Worm (Caenorhabditis elegans) whole organism, midembryonic: Measurements from ENCODE around the gene gst-5.
"Not testable (repeated sequence)": the region's sequence is repeated elsewhere in the genome, so short reads cannot be mapped to it uniquely, and the experiment has no call there.

Experiments used
- T22C8.4 ChIP-seq: fragments of 200-800 bp; sonication (Bioruptor generic); IDR thresholded peaks from 2 replicates; pipeline ENCODE4 v1.3.6; 2022; ENCODE audit warnings: missing genetic modification characterization, missing compliant biosample characterization
- cog-1 ChIP-seq: sonication (generic microtip); optimal IDR thresholded peaks from 2 replicates; lab custom pipeline; 2016; ENCODE audit warnings: missing genetic modification characterization, missing compliant biosample characterization
- flt-1 ChIP-seq: fragments of 200-800 bp; sonication (Bioruptor generic); IDR thresholded peaks from 2 replicates; pipeline ENCODE4 v1.3.6; 2022; ENCODE audit warnings: missing genetic modification characterization, missing compliant biosample characterization
- klf-2 ChIP-seq: fragments of 200-800 bp; sonication (Bioruptor generic); conservative IDR thresholded peaks from 2 replicates; pipeline ENCODE4 v1.3.6; 2022; ENCODE audit warnings: missing genetic modification reagents, missing genetic modification characterization, missing compliant biosample characterization
- med-1 ChIP-seq: sonication (generic microtip); optimal IDR thresholded peaks from 2 replicates; lab custom pipeline; 2017; ENCODE audit warnings: missing genetic modification characterization, mild to moderate bottlenecking, missing compliant biosample characterization, antibody characterized with exemption, missing genetic modification reagents; ENCODE audit not compliant: insufficient read depth
- ref-1 ChIP-seq: fragments of 200-800 bp; sonication (Bioruptor generic); conservative IDR thresholded peaks from 2 replicates; pipeline ENCODE4 v1.3.6; 2022; ENCODE audit warnings: missing genetic modification reagents, missing genetic modification characterization, missing compliant biosample characterization
- tab-1 ChIP-seq: fragments of 200-800 bp; sonication (Bioruptor generic); IDR thresholded peaks from 2 replicates; pipeline ENCODE4 v1.3.6; 2022; ENCODE audit warnings: missing genetic modification characterization, missing compliant biosample characterization
- ztf-23 ChIP-seq: fragments of 200-800 bp; sonication (Bioruptor generic); IDR thresholded peaks from 2 replicates; pipeline ENCODE4 v1.3.6; 2022; ENCODE audit warnings: missing genetic modification reagents, missing genetic modification characterization, missing compliant biosample characterization
- ztf-29 ChIP-seq: fragments of 200-800 bp; sonication (Bioruptor generic); IDR thresholded peaks from 2 replicates; pipeline ENCODE4 v1.3.6; 2022; ENCODE audit warnings: missing genetic modification reagents, missing genetic modification characterization, missing compliant biosample characterization

The gst-5 gene

DNA sequence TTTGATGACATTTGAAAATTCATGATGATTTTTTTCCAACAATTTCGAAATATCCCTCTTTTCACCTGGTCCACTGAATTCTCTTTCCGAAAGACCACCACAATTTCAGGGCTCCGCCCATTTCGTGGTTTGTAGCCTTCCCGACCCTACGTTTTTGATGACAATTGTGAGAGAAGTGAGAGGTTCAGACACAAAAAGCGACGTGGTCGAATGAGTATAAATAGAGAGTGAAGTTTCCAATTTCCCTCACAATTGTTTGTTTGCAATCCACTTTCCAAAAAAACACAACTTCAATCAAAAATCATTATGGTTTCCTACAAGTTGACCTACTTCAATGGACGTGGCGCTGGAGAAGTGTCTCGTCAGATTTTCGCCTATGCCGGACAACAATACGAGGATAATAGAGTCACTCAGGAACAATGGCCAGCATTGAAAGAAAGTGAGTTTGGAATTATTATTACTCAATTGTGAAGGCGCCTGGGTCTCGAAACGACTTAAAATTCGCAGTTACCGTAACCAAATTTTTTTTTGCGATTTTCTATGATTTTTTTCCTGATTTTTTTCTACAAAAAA is at the start of gene gst-5:
Gene gst-5, plus strand, starts transcription at position 246 of the 573 bp plus-strand sequence.
- no peak for TF ChIP-seq ref-1 (GFP tag; lab: Robert Waterston, UW)
- TF ChIP-seq T22C8.4 (GFP tag; lab: Robert Waterston, UW) = no peak
- TF ChIP-seq tab-1 (GFP tag; lab: Robert Waterston, UW) = no peak
- TF ChIP-seq ztf-23 (GFP tag; lab: Robert Waterston, UW) = no peak
- TF ChIP-seq cog-1 (tag; lab: Kevin White, UChicago) = no peak
- no peak for TF ChIP-seq ztf-29 (GFP tag; lab: Robert Waterston, UW)
- TF ChIP-seq med-1 = no peak
- TF ChIP-seq klf-2 = no peak
- no peak for TF ChIP-seq flt-1 (GFP tag; lab: Robert Waterston, UW)

DNA sequence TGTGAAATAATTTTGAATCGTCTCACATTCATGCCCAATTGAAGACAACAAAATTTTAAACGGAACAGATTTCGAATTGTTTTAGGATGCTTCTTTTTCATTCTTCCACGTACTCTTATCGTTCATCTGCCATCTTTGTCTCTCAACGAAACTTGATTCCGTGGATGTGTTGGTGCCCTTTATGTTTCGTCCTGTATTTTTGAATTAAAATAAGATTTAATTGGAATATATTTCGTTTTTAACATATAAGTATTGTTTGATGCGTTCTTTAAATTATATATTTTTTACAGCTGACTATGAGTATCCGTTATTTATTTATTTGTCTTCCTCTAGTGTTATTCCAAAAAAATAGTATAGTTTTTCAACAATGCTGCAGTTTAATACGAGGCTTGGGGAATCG is 48.0 kb upstream of the gst-5 start, which contains the start of gene gly-1:
Gene gly-1, minus strand, starts transcription at position 101 of the 400 bp plus-strand sequence.
- TF ChIP-seq med-1 (no peak), ztf-29 (GFP tag; lab: Robert Waterston, UW) (no peak), ztf-23 (GFP tag; lab: Robert Waterston, UW) (no peak), cog-1 (tag; lab: Kevin White, UChicago) (no peak), T22C8.4 (GFP tag; lab: Robert Waterston, UW) (no peak), ref-1 (GFP tag; lab: Robert Waterston, UW) (no peak), flt-1 (GFP tag; lab: Robert Waterston, UW) (no peak), tab-1 (GFP tag; lab: Robert Waterston, UW) (no peak)

- not testable (repeated sequence) for TF ChIP-seq cog-1 (tag; lab: Kevin White, UChicago); ref-1 (GFP tag; lab: Robert Waterston, UW); med-1
Measured at ce11 chrII:10904379-10904778, 45.8 kb upstream of the gst-5 start, which contains the start of gene sra-12. TSS of gene sra-12 (minus strand) at chrII:10904479.

- TF ChIP-seq med-1 (no peak), ref-1 (GFP tag; lab: Robert Waterston, UW) (no peak), klf-2 (no peak)
Measured at ce11 chrII:10910219-10910618, 39.9 kb upstream of the gst-5 start, which contains the start of gene sra-11. TSS of gene sra-11 (minus strand) at chrII:10910319.

- TF ChIP-seq T22C8.4 (GFP tag; lab: Robert Waterston, UW) (no peak), cog-1 (tag; lab: Kevin White, UChicago) (no peak), tab-1 (GFP tag; lab: Robert Waterston, UW) (no peak), med-1 (no peak), klf-2 (no peak), ztf-29 (GFP tag; lab: Robert Waterston, UW) (no peak), ztf-23 (GFP tag; lab: Robert Waterston, UW) (no peak), ref-1 (GFP tag; lab: Robert Waterston, UW) (no peak), flt-1 (GFP tag; lab: Robert Waterston, UW) (no peak)
Measured at ce11 chrII:10912995-10913394, 37.2 kb upstream of the gst-5 start.

DNA sequence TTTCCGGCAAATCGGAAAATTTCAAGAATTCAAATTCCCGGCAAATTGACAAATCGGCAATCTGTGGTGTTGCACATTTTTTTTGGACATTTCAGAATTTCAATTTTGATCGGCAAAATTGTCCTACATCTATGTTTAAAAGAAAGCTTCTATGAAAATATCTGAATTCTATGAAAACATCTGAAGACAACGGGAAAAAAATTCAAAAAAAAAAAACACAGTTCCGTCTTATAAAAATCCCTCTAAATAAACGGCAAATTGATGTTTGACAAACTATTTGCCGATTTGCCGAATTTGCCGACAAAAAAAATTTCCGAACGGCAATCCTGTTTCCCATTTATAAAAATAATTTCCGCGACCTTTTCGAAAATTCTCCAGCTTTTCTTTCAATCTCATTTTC is 35.8 kb upstream of the gst-5 start, which contains the start of gene F44F4.15:
Gene F44F4.15, plus strand, starts transcription at position 301 of the 400 bp plus-strand sequence.
- TF ChIP-seq cog-1 (tag; lab: Kevin White, UChicago) = no peak
- TF ChIP-seq ztf-23 (GFP tag; lab: Robert Waterston, UW) = no peak
- TF ChIP-seq ztf-29 (GFP tag; lab: Robert Waterston, UW) = no peak
- TF ChIP-seq T22C8.4 (GFP tag; lab: Robert Waterston, UW) = no peak

- TF ChIP-seq ztf-23 (GFP tag; lab: Robert Waterston, UW) (no peak), ztf-29 (GFP tag; lab: Robert Waterston, UW) (no peak), flt-1 (GFP tag; lab: Robert Waterston, UW) (no peak)
Measured at ce11 chrII:10915732-10916131, 34.4 kb upstream of the gst-5 start, which contains the start of gene F44F4.9. TSS of gene F44F4.9 (minus strand) at chrII:10915832.

ce11 chrII:10917174-10917573 is 33.0 kb upstream of the gst-5 start, which contains the start of gene F44F4.10:
TSS of gene F44F4.10 (minus strand) at chrII:10917274.
- TF ChIP-seq med-1 (no peak), klf-2 (no peak), flt-1 (GFP tag; lab: Robert Waterston, UW) (no peak)

DNA sequence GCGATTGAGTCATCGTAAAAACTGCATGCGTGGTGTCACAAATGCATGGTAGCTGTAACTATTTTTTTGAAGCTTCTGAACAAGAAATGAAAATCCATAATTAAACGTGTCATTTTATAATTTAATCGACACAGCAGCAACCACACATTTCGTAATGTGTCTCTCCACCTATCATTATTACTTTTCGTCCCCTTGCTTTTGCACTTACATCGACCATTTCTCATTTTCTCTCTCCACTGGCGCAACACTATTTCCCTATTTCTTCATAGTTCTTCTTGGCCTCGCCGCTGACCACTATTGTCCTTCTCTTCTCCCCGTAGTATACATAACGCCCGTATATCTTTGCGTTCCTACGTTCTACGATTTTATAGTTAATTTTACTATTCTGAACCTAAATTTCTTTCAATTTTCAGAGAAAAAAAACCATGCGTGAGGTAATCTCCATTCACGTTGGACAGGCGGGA is 31.8 kb upstream of the gst-5 start, which contains the start of gene tba-4:
Gene tba-4, plus strand, starts transcription at position 414 of the 464 bp plus-strand sequence.
- TF ChIP-seq ref-1 (GFP tag; lab: Robert Waterston, UW) = no peak
- TF ChIP-seq flt-1 (GFP tag; lab: Robert Waterston, UW) = no peak
- TF ChIP-seq T22C8.4 (GFP tag; lab: Robert Waterston, UW) = no peak
- no peak for TF ChIP-seq klf-2

DNA sequence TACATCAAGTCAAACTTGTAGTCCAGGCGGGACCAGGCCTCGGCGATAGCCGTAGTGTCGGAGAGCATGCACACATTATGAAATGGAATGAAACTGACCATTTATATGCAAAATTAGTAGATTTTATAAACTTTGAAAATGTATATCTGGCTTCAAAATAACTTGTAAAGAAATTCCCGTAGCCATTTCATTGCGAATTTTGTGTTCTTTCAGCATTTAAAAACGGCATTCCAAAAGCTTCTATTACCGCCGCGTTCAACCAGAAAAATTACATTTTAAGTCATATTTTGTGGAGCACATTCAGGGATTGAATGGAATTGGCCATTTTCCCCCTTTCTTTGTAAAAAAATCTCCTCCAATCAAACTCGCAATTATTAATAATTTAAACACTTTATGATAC is 27.3 kb upstream of the gst-5 start, which contains the start of gene Y19D2B.1:
Gene Y19D2B.1, minus strand, starts transcription at position 101 of the 400 bp plus-strand sequence.
- TF ChIP-seq T22C8.4 (GFP tag; lab: Robert Waterston, UW); flt-1 (GFP tag; lab: Robert Waterston, UW); cog-1 (tag; lab: Kevin White, UChicago): not testable (repeated sequence)

ce11 chrII:10923948-10924347 is 26.2 kb upstream of the gst-5 start, which contains the start of gene Y19D2B.2:
TSS of gene Y19D2B.2 (plus strand) at chrII:10924248.
- TF ChIP-seq ztf-29 (GFP tag; lab: Robert Waterston, UW) (no peak), ztf-23 (GFP tag; lab: Robert Waterston, UW) (no peak), cog-1 (tag; lab: Kevin White, UChicago) (no peak), tab-1 (GFP tag; lab: Robert Waterston, UW) (no peak), med-1 (no peak), flt-1 (GFP tag; lab: Robert Waterston, UW) (no peak), T22C8.4 (GFP tag; lab: Robert Waterston, UW) (no peak), klf-2 (no peak), ref-1 (GFP tag; lab: Robert Waterston, UW) (no peak)
